Worm (Caenorhabditis elegans) whole organism, young adult: ENCODE measurements around the gene srh-145.

ENCODE experiments used
- B0035.1 ChIP-seq: sonication (generic microtip); optimal IDR thresholded peaks from 2 replicates; lab custom pipeline; 2016; ENCODE audit warnings: missing genetic modification characterization, mild to moderate bottlenecking, missing compliant biosample characterization, missing genotype, missing genetic modification reagents
- F22D6.2 ChIP-seq: sonication (generic microtip); optimal IDR thresholded peaks from 2 replicates; lab custom pipeline; 2016; ENCODE audit warnings: mild to moderate bottlenecking, missing genetic modification characterization, missing compliant biosample characterization
- F39B2.1 ChIP-seq: fragments of 200-800 bp; sonication (Bioruptor generic); IDR thresholded peaks from 2 replicates; pipeline ENCODE4 v1.3.6; 2022; ENCODE audit warnings: missing genetic modification reagents, missing genetic modification characterization, missing compliant biosample characterization
- F55B11.4 ChIP-seq: sonication (generic microtip); optimal IDR thresholded peaks from 2 replicates; lab custom pipeline; 2016; ENCODE audit warnings: missing compliant biosample characterization, missing genetic modification characterization, borderline replicate concordance; ENCODE audit not compliant: insufficient read depth
- F57A8.1 ChIP-seq: fragments of 200-800 bp; sonication (Bioruptor generic); optimal IDR thresholded peaks from 2 replicates; lab custom pipeline; 2018; ENCODE audit warnings: mild to moderate bottlenecking, missing genetic modification characterization, moderate library complexity, missing compliant biosample characterization
- F57C9.4 ChIP-seq: sonication (generic microtip); optimal IDR thresholded peaks from 2 replicates; lab custom pipeline; 2017; ENCODE audit warnings: mild to moderate bottlenecking, missing genetic modification characterization, missing compliant biosample characterization
- K11D2.4 ChIP-seq: fragments of 200-800 bp; sonication (Bioruptor generic); IDR thresholded peaks from 2 replicates; pipeline ENCODE4 v1.3.6; 2022; ENCODE audit warnings: missing genetic modification reagents, missing genetic modification characterization, missing compliant biosample characterization
- Y53F4B.3 ChIP-seq: fragments of 200-800 bp; sonication (Bioruptor generic); IDR thresholded peaks from 2 replicates; pipeline ENCODE4 v1.3.6; 2022; ENCODE audit warnings: missing genetic modification reagents, missing genetic modification characterization, missing compliant biosample characterization
- Y95B8A.8 ChIP-seq: fragments of 200-800 bp; sonication (Bioruptor generic); IDR thresholded peaks from 2 replicates; pipeline ENCODE4 v1.3.6; 2022; ENCODE audit warnings: missing genetic modification reagents, missing genetic modification characterization, missing compliant biosample characterization
- akir-1 ChIP-seq: fragments of 200-800 bp; sonication (Bioruptor generic); optimal IDR thresholded peaks from 2 replicates; lab custom pipeline; 2018; ENCODE audit warnings: mild to moderate bottlenecking, missing genetic modification characterization, moderate library complexity, missing compliant biosample characterization
- aptf-2 ChIP-seq: fragments of 200-800 bp; sonication (Bioruptor generic); conservative IDR thresholded peaks from 2 replicates; pipeline ENCODE4 v1.3.6; 2022; ENCODE audit warnings: missing genetic modification reagents, missing genetic modification characterization, missing compliant biosample characterization
- aptf-3 ChIP-seq: fragments of 200-800 bp; sonication (Bioruptor generic); IDR thresholded peaks from 2 replicates; pipeline ENCODE4 v1.3.6; 2022; ENCODE audit warnings: missing genetic modification characterization, missing compliant biosample characterization
- atf-7 ChIP-seq: sonication (generic microtip); optimal IDR thresholded peaks from 2 replicates; lab custom pipeline; 2017; ENCODE audit warnings: mild to moderate bottlenecking, missing genetic modification characterization, missing compliant biosample characterization
- athp-1 ChIP-seq: sonication (generic microtip); optimal IDR thresholded peaks from 2 replicates; lab custom pipeline; 2017; ENCODE audit warnings: mild to moderate bottlenecking, missing genetic modification characterization, missing compliant biosample characterization
- attf-3 ChIP-seq: fragments of 200-800 bp; sonication (Bioruptor generic); conservative IDR thresholded peaks from 2 replicates; pipeline ENCODE4 v1.3.6; 2022; ENCODE audit warnings: missing genetic modification reagents, missing genetic modification characterization, missing compliant biosample characterization
- attf-5 ChIP-seq: fragments of 200-800 bp; sonication (Bioruptor generic); optimal IDR thresholded peaks from 2 replicates; lab custom pipeline; 2018; ENCODE audit warnings: mild to moderate bottlenecking, missing genetic modification characterization, missing compliant biosample characterization
- cebp-1 ChIP-seq, 2 experiments: fragments of 200-800 bp in 1 of 2; sonication (Bioruptor generic) in 1 of 2; sonication (generic microtip) in 1 of 2; IDR thresholded peaks in 1 of 2; optimal IDR thresholded peaks in 1 of 2; 2 replicates each; pipeline versions ENCODE4 v1.3.6 to Lab custom; 2017 to 2022; ENCODE audit warnings: missing compliant biosample characterization in 2 of 2, missing genetic modification characterization in 2 of 2, mild to moderate bottlenecking in 1 of 2, missing genetic modification reagents in 1 of 2, moderate library complexity in 1 of 2
- ceh-100 ChIP-seq: fragments of 200-800 bp; sonication (Bioruptor generic); IDR thresholded peaks from 2 replicates; pipeline ENCODE4 v1.3.6; 2022; ENCODE audit warnings: missing genetic modification reagents, missing genetic modification characterization, missing compliant biosample characterization
- ceh-40 ChIP-seq: fragments of 200-800 bp; sonication (Bioruptor generic); IDR thresholded peaks from 2 replicates; pipeline ENCODE4 v1.3.6; 2022; ENCODE audit warnings: missing genetic modification characterization, missing compliant biosample characterization
- ceh-58 ChIP-seq: fragments of 200-800 bp; sonication (Bioruptor generic); IDR thresholded peaks from 2 replicates; pipeline ENCODE4 v1.3.6; 2022; ENCODE audit warnings: missing genetic modification characterization, missing compliant biosample characterization
- ceh-91 ChIP-seq: fragments of 200-800 bp; sonication (Bioruptor generic); IDR thresholded peaks from 2 replicates; pipeline ENCODE4 v1.3.6; 2022; ENCODE audit warnings: missing genetic modification reagents, missing genetic modification characterization, missing compliant biosample characterization
- egl-18 ChIP-seq: fragments of 200-800 bp; sonication (Bioruptor generic); IDR thresholded peaks from 2 replicates; pipeline ENCODE4 v1.3.6; 2022; ENCODE audit warnings: missing genetic modification reagents, missing genetic modification characterization, missing compliant biosample characterization
- egl-44 ChIP-seq: fragments of 200-800 bp; sonication (Bioruptor generic); IDR thresholded peaks from 2 replicates; pipeline ENCODE4 v1.3.6; 2022; ENCODE audit warnings: missing genetic modification reagents, missing genetic modification characterization, missing compliant biosample characterization
- egrh-3 ChIP-seq: fragments of 200-800 bp; sonication (Bioruptor generic); IDR thresholded peaks from 2 replicates; pipeline ENCODE4 v1.3.6; 2022; ENCODE audit warnings: missing genetic modification reagents, missing genetic modification characterization, missing compliant biosample characterization
- ekl-4 ChIP-seq: fragments of 200-800 bp; sonication (Bioruptor generic); IDR thresholded peaks from 2 replicates; pipeline ENCODE4 v1.3.6; 2022; ENCODE audit warnings: missing genetic modification reagents, missing genetic modification characterization, missing compliant biosample characterization
- hmg-1.2 ChIP-seq: fragments of 200-800 bp; sonication (Bioruptor generic); IDR thresholded peaks from 2 replicates; pipeline ENCODE4 v1.3.6; 2022; ENCODE audit warnings: missing genetic modification reagents, missing genetic modification characterization, missing compliant biosample characterization
- hmg-20 ChIP-seq: fragments of 200-800 bp; sonication (Bioruptor generic); IDR thresholded peaks from 2 replicates; pipeline ENCODE4 v1.3.6; 2022; ENCODE audit warnings: missing genetic modification reagents, missing genetic modification characterization, missing compliant biosample characterization
- let-607 ChIP-seq, 2 experiments: fragments of 200-800 bp in 1 of 2; sonication (Bioruptor generic) in 1 of 2; sonication (generic microtip) in 1 of 2; optimal IDR thresholded peaks; 2 replicates each; lab custom pipeline; 2016 to 2018; ENCODE audit warnings: mild to moderate bottlenecking in 2 of 2, missing compliant biosample characterization in 2 of 2, missing genetic modification characterization in 2 of 2, moderate library complexity in 2 of 2, missing genotype in 1 of 2
- lin-35 ChIP-seq, 3 experiments: fragments of 150-350 bp in 2 of 3; sonication (generic microtip) in 1 of 3; optimal IDR thresholded peaks; 2 replicates each; lab custom pipeline; 2014 to 2018; ENCODE audit warnings: missing biosample characterization in 3 of 3, missing genetic modification characterization in 3 of 3, missing genetic modification reagents in 3 of 3
- lin-54 ChIP-seq: fragments of 200-800 bp; sonication (Bioruptor generic); optimal IDR thresholded peaks from 2 replicates; lab custom pipeline; 2018; ENCODE audit warnings: mild to moderate bottlenecking, missing genetic modification characterization, missing compliant biosample characterization
- madf-10 ChIP-seq: sonication (generic microtip); optimal IDR thresholded peaks from 2 replicates; lab custom pipeline; 2016; ENCODE audit warnings: mild to moderate bottlenecking, missing genetic modification characterization, missing compliant biosample characterization
- madf-3 ChIP-seq: fragments of 200-800 bp; sonication (Bioruptor generic); IDR thresholded peaks from 2 replicates; pipeline ENCODE4 v1.3.6; 2022; ENCODE audit warnings: missing genetic modification reagents, missing genetic modification characterization, missing compliant biosample characterization
- mel-28 ChIP-seq: sonication (generic microtip); optimal IDR thresholded peaks from 2 replicates; lab custom pipeline; 2016; ENCODE audit warnings: borderline replicate concordance, mild to moderate bottlenecking, missing genetic modification characterization, missing compliant biosample characterization
- mes-4 ChIP-seq: sonication (generic microtip); optimal IDR thresholded peaks from 2 replicates; lab custom pipeline; 2016; ENCODE audit warnings: missing genotype, missing genetic modification characterization, missing compliant biosample characterization
- nfya-1 ChIP-seq: sonication (generic microtip); optimal IDR thresholded peaks from 2 replicates; lab custom pipeline; 2017; ENCODE audit warnings: antibody characterized with exemption, missing compliant biosample characterization, missing genetic modification characterization, borderline replicate concordance; ENCODE audit not compliant: insufficient read depth
- nfya-2 ChIP-seq: fragments of 200-800 bp; sonication (Bioruptor generic); IDR thresholded peaks from 2 replicates; pipeline ENCODE4 v1.3.6; 2022; ENCODE audit warnings: missing genetic modification reagents, missing genetic modification characterization, missing compliant biosample characterization
- nhr-27 ChIP-seq: fragments of 200-800 bp; sonication (Bioruptor generic); optimal IDR thresholded peaks from 2 replicates; lab custom pipeline; 2018; ENCODE audit warnings: mild to moderate bottlenecking, missing genetic modification characterization, moderate library complexity, missing compliant biosample characterization
- pha-4 ChIP-seq: fragments of 150-350 bp; sonication (generic microtip); optimal IDR thresholded peaks from 2 replicates; lab custom pipeline; 2014; ENCODE audit warnings: missing biosample characterization, missing genetic modification reagents, missing genetic modification characterization
- rcor-1 ChIP-seq: fragments of 200-800 bp; sonication (Bioruptor generic); IDR thresholded peaks from 2 replicates; pipeline ENCODE4 v1.3.6; 2022; ENCODE audit warnings: missing genetic modification reagents, missing genetic modification characterization, missing compliant biosample characterization
- snpc-1.1 ChIP-seq: sonication (generic microtip); optimal IDR thresholded peaks from 2 replicates; lab custom pipeline; 2017; ENCODE audit warnings: missing genetic modification characterization, mild to moderate bottlenecking, missing compliant biosample characterization, antibody characterized with exemption, moderate library complexity, missing genotype, missing genetic modification reagents; ENCODE audit not compliant: insufficient read depth
- snpc-1.3 ChIP-seq: sonication (generic microtip); optimal IDR thresholded peaks from 2 replicates; lab custom pipeline; 2017; ENCODE audit warnings: missing genetic modification characterization, mild to moderate bottlenecking, missing compliant biosample characterization, antibody characterized with exemption, moderate library complexity, missing genotype, missing genetic modification reagents; ENCODE audit not compliant: insufficient read depth
- tbp1 ChIP-seq: fragments of 200-800 bp; sonication (Bioruptor generic); optimal IDR thresholded peaks from 2 replicates; lab custom pipeline; 2018; ENCODE audit warnings: mild to moderate bottlenecking, missing genetic modification characterization, missing compliant biosample characterization
- unc-130 ChIP-seq: sonication (generic microtip); optimal IDR thresholded peaks from 2 replicates; lab custom pipeline; 2016; ENCODE audit warnings: missing genetic modification reagents, missing genetic modification characterization, missing compliant biosample characterization
- xnd-1 ChIP-seq: sonication (generic microtip); optimal IDR thresholded peaks from 2 replicates; lab custom pipeline; 2016; ENCODE audit warnings: missing genotype, missing genetic modification reagents, missing genetic modification characterization, missing compliant biosample characterization
- ztf-22 ChIP-seq: fragments of 200-800 bp; sonication (Bioruptor generic); optimal IDR thresholded peaks from 2 replicates; lab custom pipeline; 2018; ENCODE audit warnings: mild to moderate bottlenecking, missing genetic modification characterization, moderate library complexity, missing compliant biosample characterization
- ztf-3 ChIP-seq: fragments of 200-800 bp; sonication (Bioruptor generic); optimal IDR thresholded peaks from 2 replicates; lab custom pipeline; 2018; ENCODE audit warnings: mild to moderate bottlenecking, missing genetic modification characterization, missing compliant biosample characterization

Gene srh-145

ce11 chrV:16370039-16370438, 40.5 kb upstream of the srh-145 start (continued):
- TF ChIP-seq egl-18 (GFP tag; lab: Robert Waterston, UW) (peak; percentile 61; the same call in 1 of the 2 replicates), mel-28 (peak; percentile 50), ceh-91 (0 out of 2 replicates have a peak, but pooled peaks have one; percentile 52), F22D6.2 (tag; lab: Kevin White, UChicago) (peak; percentile 27), B0035.1 (peak; percentile 69), F55B11.4 (tag; lab: Kevin White, UChicago) (no peak), F57C9.4 (peak; percentile 61), let-607 (tag; optimal IDR thresholded peaks at IDR 0.05; lab: Kevin White, UChicago) (peak; percentile 44 to 66), snpc-1.3 (tag; lab: Kevin White, UChicago) (peak; percentile 84), ztf-3 (GFP tag; lab: Kevin White, UChicago) (peak; percentile 23), attf-3 (GFP tag; lab: Robert Waterston, UW) (no peak), hmg-20 (GFP tag; lab: Robert Waterston, UW) (peak; percentile 84), Y53F4B.3 (0 out of 2 replicates have a peak, but pooled peaks have one; percentile 24), ztf-22 (GFP tag; lab: Kevin White, UChicago) (no peak), madf-3 (GFP tag; lab: Robert Waterston, UW) (peak; percentile 69; the same call in 1 of the 2 replicates), tbp1 (GFP tag; lab: Kevin White, UChicago) (peak; percentile 91), lin-54 (GFP tag; lab: Kevin White, UChicago) (peak; percentile 76), nhr-27 (tag; lab: Kevin White, UChicago) (peak; percentile 67), aptf-3 (GFP tag; lab: Robert Waterston, UW) (0 out of 2 replicates have a peak, but pooled peaks have one; percentile 35), pha-4 (tag; lab: Kevin White, UChicago) (no peak), madf-10 (tag; lab: Kevin White, UChicago) (peak; percentile 68), F39B2.1 (no peak), ekl-4 (GFP tag; lab: Robert Waterston, UW) (peak; percentile 73), ceh-100 (GFP tag; lab: Robert Waterston, UW) (peak; percentile 69), cebp-1 (GFP tag; IDR thresholded peaks at IDR 0.05; lab: Robert Waterston, UW) (peak; percentile 76), cebp-1 (tag; optimal IDR thresholded peaks at IDR 0.05; lab: Kevin White, UChicago) (peak; percentile 78), atf-7 (tag; lab: Kevin White, UChicago) (peak; percentile 68), lin-35 (GFP tag; optimal IDR thresholded peaks at IDR 0.05; lab: Kevin White, UChicago) (no peak), athp-1 (tag; lab: Kevin White, UChicago) (peak; percentile 89), nfya-2 (0 out of 2 replicates have a peak, but pooled peaks have one; percentile 42), ceh-40 (GFP tag; lab: Robert Waterston, UW) (no peak), snpc-1.1 (tag; lab: Kevin White, UChicago) (peak; percentile 50), unc-130 (GFP tag; lab: Kevin White, UChicago) (peak; percentile 73), akir-1 (GFP tag; lab: Kevin White, UChicago) (no peak), xnd-1 (tag; lab: Kevin White, UChicago) (no peak), hmg-1.2 (GFP tag; lab: Robert Waterston, UW) (peak; percentile 77), Y95B8A.8 (GFP tag; lab: Robert Waterston, UW) (peak; percentile 87), nfya-1 (tag; lab: Kevin White, UChicago) (no peak), mes-4 (tag; lab: Kevin White, UChicago) (peak; percentile 38), attf-5 (peak; percentile 83), K11D2.4 (GFP tag; lab: Robert Waterston, UW) (peak; percentile 73), F57A8.1 (GFP tag; lab: Kevin White, UChicago) (peak; percentile 62), rcor-1 (GFP tag; lab: Robert Waterston, UW) (peak; percentile 72), aptf-2 (GFP tag; lab: Robert Waterston, UW) (no peak), egl-44 (peak; percentile 92), ceh-58 (GFP tag; lab: Robert Waterston, UW) (no peak), egrh-3 (peak; percentile 82)
